Worm (Caenorhabditis elegans): ENCODE measurements around the gene F01F1.14.

- TF ChIP-seq T22C8.4 (GFP tag; IDR thresholded peaks at IDR 0.05) (no peak), flt-1 (GFP tag; IDR thresholded peaks at IDR 0.05) (no peak), ref-1 (GFP tag; conservative IDR thresholded peaks at IDR 0.05) (no peak), cog-1 (tag; optimal IDR thresholded peaks at IDR 0.05) (no peak), med-1 (GFP tag; optimal IDR thresholded peaks at IDR 0.05; ENCODE audit: insufficient read depth) (no peak)
Measured at ce11 chrIII:5840815-5841573, 41.7 kb downstream of the F01F1.14 start.

Measured in whole organism, midembryonic.